Worm (Caenorhabditis elegans) whole organism, L4 larva: ENCODE data around the gene W06A7.2.

Experiments used
- D1046.2 ChIP-seq: fragments of 200-800 bp; sonication (Bioruptor generic); IDR thresholded peaks from 2 replicates; pipeline ENCODE4 v1.3.6; 2022; ENCODE audit warnings: missing genetic modification characterization, missing compliant biosample characterization
- F44E2.7 ChIP-seq: fragments of 200-800 bp; sonication (Bioruptor generic); IDR thresholded peaks from 2 replicates; pipeline ENCODE4 v2.1.2; 2022; ENCODE audit warnings: missing genetic modification characterization, missing compliant biosample characterization
- F49E8.2 ChIP-seq: sonication (generic microtip); optimal IDR thresholded peaks from 2 replicates; lab custom pipeline; 2016; ENCODE audit warnings: missing compliant biosample characterization, mild to moderate bottlenecking, missing genetic modification characterization, borderline replicate concordance
- T20F7.1 ChIP-seq: fragments of 200-800 bp; sonication (Bioruptor generic); optimal IDR thresholded peaks from 2 replicates; lab custom pipeline; 2018; ENCODE audit warnings: mild to moderate bottlenecking, missing genetic modification characterization, missing compliant biosample characterization
- Y105C5A.15 ChIP-seq: fragments of 200-800 bp; sonication (Bioruptor generic); IDR thresholded peaks from 2 replicates; pipeline ENCODE4 v1.3.6; 2022; ENCODE audit warnings: missing genetic modification characterization, missing compliant biosample characterization
- ZK337.2 ChIP-seq: fragments of 200-800 bp; sonication (Bioruptor generic); IDR thresholded peaks from 2 replicates; pipeline ENCODE4 v1.3.6; 2022; ENCODE audit warnings: missing genetic modification reagents, missing genetic modification characterization, missing compliant biosample characterization
- aly-2 ChIP-seq: sonication (generic microtip); optimal IDR thresholded peaks from 2 replicates; lab custom pipeline; 2018; ENCODE audit warnings: missing biosample characterization, missing genetic modification characterization
- attf-4 ChIP-seq: sonication (generic microtip); optimal IDR thresholded peaks from 3 replicates; lab custom pipeline; 2017; ENCODE audit warnings: missing biosample characterization, missing genetic modification characterization
- ceh-32 ChIP-seq: sonication (generic microtip); optimal IDR thresholded peaks from 2 replicates; lab custom pipeline; 2016; ENCODE audit warnings: mild to moderate bottlenecking, missing genetic modification characterization, missing compliant biosample characterization; ENCODE audit not compliant: poor library complexity
- ceh-44 ChIP-seq: fragments of 200-800 bp; sonication (Bioruptor generic); IDR thresholded peaks from 2 replicates; pipeline ENCODE4 v1.3.6; 2022; ENCODE audit warnings: missing genetic modification reagents, missing genetic modification characterization, missing compliant biosample characterization
- ces-1 ChIP-seq: fragments of 150-350 bp; sonication (generic microtip); optimal IDR thresholded peaks from 4 replicates; lab custom pipeline; 2014; ENCODE audit warnings: missing biosample characterization, missing genetic modification reagents, missing genetic modification characterization
- daf-16 ChIP-seq, 3 experiments: sonication (generic microtip); optimal IDR thresholded peaks; 2 replicates each; lab custom pipeline; 2016 to 2017; ENCODE audit warnings: missing genetic modification characterization in 3 of 3, missing genetic modification reagents in 3 of 3, mild to moderate bottlenecking in 2 of 3, missing compliant biosample characterization in 2 of 3, missing biosample characterization in 1 of 3, moderate library complexity in 1 of 3
- dpl-1 ChIP-seq: fragments of 150-350 bp; optimal IDR thresholded peaks from 2 replicates; lab custom pipeline; 2014; ENCODE audit warnings: missing biosample characterization, missing genetic modification reagents, missing genetic modification characterization
- duxl-1 ChIP-seq: sonication (generic microtip); optimal IDR thresholded peaks from 2 replicates; lab custom pipeline; 2016; ENCODE audit warnings: mild to moderate bottlenecking, missing genetic modification characterization, moderate library complexity, missing compliant biosample characterization; ENCODE audit not compliant: poor library complexity
- dve-1 ChIP-seq: sonication (generic microtip); optimal IDR thresholded peaks from 2 replicates; lab custom pipeline; 2017; ENCODE audit warnings: antibody characterized with exemption, mild to moderate bottlenecking, missing genetic modification characterization, missing compliant biosample characterization; ENCODE audit not compliant: insufficient read depth
- egl-43 ChIP-seq: fragments of 200-800 bp; sonication (Bioruptor generic); IDR thresholded peaks from 2 replicates; pipeline ENCODE4 v1.3.6; 2022; ENCODE audit warnings: missing genetic modification reagents, missing genetic modification characterization, missing compliant biosample characterization
- hlh-11 ChIP-seq: fragments of 200-800 bp; sonication (Bioruptor generic); optimal IDR thresholded peaks from 2 replicates; lab custom pipeline; 2018; ENCODE audit warnings: mild to moderate bottlenecking, missing genetic modification characterization, missing compliant biosample characterization
- jun-1 ChIP-seq: fragments of 150-350 bp; optimal IDR thresholded peaks from 2 replicates; lab custom pipeline; 2014; ENCODE audit warnings: missing biosample characterization, missing genetic modification reagents, missing genetic modification characterization
- lim-7 ChIP-seq: fragments of 200-800 bp; sonication (Bioruptor generic); IDR thresholded peaks from 2 replicates; pipeline ENCODE4 v1.3.6; 2022; ENCODE audit warnings: missing genetic modification characterization, missing compliant biosample characterization
- lin-13 ChIP-seq: fragments of 150-350 bp; optimal IDR thresholded peaks from 2 replicates; lab custom pipeline; 2014; ENCODE audit warnings: missing biosample characterization, missing genetic modification reagents, missing genetic modification characterization
- lsy-2 ChIP-seq, 2 experiments: fragments of 150-350 bp in 1 of 2; sonication (generic microtip) in 1 of 2; optimal IDR thresholded peaks; 2 replicates each; lab custom pipeline; 2014 to 2017; ENCODE audit warnings: missing biosample characterization in 2 of 2, missing genetic modification characterization in 2 of 2
- madf-5 ChIP-seq, 2 experiments: fragments of 200-800 bp; sonication (Bioruptor generic); IDR thresholded peaks; 2 replicates each; pipeline ENCODE4 v1.3.6; 2022; ENCODE audit warnings: missing compliant biosample characterization in 2 of 2, missing genetic modification characterization in 2 of 2
- madf-9 ChIP-seq: fragments of 200-800 bp; sonication (Bioruptor generic); conservative IDR thresholded peaks from 2 replicates; pipeline ENCODE4 v1.3.6; 2022; ENCODE audit warnings: missing genetic modification reagents, missing genetic modification characterization, missing compliant biosample characterization
- mdl-1 ChIP-seq, 2 experiments: fragments of 150-350 bp in 1 of 2; sonication (generic microtip) in 1 of 2; optimal IDR thresholded peaks; 2 replicates each; lab custom pipeline; 2014 to 2017; ENCODE audit warnings: missing biosample characterization in 2 of 2, missing genetic modification characterization in 2 of 2
- mep-1 ChIP-seq: fragments of 150-350 bp; sonication (generic microtip); optimal IDR thresholded peaks from 3 replicates; lab custom pipeline; 2014; ENCODE audit warnings: missing biosample characterization, missing genetic modification characterization
- mes-2 ChIP-seq: sonication (generic microtip); optimal IDR thresholded peaks from 2 replicates; lab custom pipeline; 2016; ENCODE audit warnings: missing genotype, mild to moderate bottlenecking, missing genetic modification characterization, missing compliant biosample characterization; ENCODE audit not compliant: poor library complexity, severe bottlenecking
- mxl-3 ChIP-seq: fragments of 200-800 bp; sonication (Bioruptor generic); optimal IDR thresholded peaks from 2 replicates; lab custom pipeline; 2018; ENCODE audit warnings: mild to moderate bottlenecking, missing genetic modification characterization, missing compliant biosample characterization
- nhr-10 ChIP-seq: fragments of 150-350 bp; optimal IDR thresholded peaks from 2 replicates; lab custom pipeline; 2014; ENCODE audit warnings: missing biosample characterization, missing genetic modification characterization
- nhr-102 ChIP-seq: sonication (generic microtip); optimal IDR thresholded peaks from 2 replicates; lab custom pipeline; 2016; ENCODE audit warnings: mild to moderate bottlenecking, missing genetic modification characterization, moderate library complexity, missing compliant biosample characterization
- nhr-237 ChIP-seq: sonication (generic microtip); optimal IDR thresholded peaks from 2 replicates; lab custom pipeline; 2017; ENCODE audit warnings: missing biosample characterization, missing genetic modification characterization
- nhr-48 ChIP-seq: sonication (generic microtip); optimal IDR thresholded peaks from 2 replicates; lab custom pipeline; 2016; ENCODE audit warnings: mild to moderate bottlenecking, missing genetic modification characterization, missing compliant biosample characterization
- nhr-6 ChIP-seq: fragments of 150-350 bp; optimal IDR thresholded peaks from 2 replicates; lab custom pipeline; 2014; ENCODE audit warnings: missing biosample characterization, missing genetic modification characterization
- nhr-76 ChIP-seq: fragments of 150-350 bp; optimal IDR thresholded peaks from 2 replicates; lab custom pipeline; 2014; ENCODE audit warnings: missing biosample characterization, missing genetic modification characterization
- pha-4 ChIP-seq, 2 experiments: fragments of 150-350 bp in 1 of 2; fragments of 200-800 bp in 1 of 2; sonication (Bioruptor generic) in 1 of 2; IDR thresholded peaks in 1 of 2; optimal IDR thresholded peaks in 1 of 2; 2 replicates each; pipeline versions ENCODE4 v1.3.6 to Lab custom; 2014 to 2022; ENCODE audit warnings: missing genetic modification characterization in 2 of 2, missing genetic modification reagents in 2 of 2, missing biosample characterization in 1 of 2, missing compliant biosample characterization in 1 of 2
- pqm-1 ChIP-seq: sonication (generic microtip); optimal IDR thresholded peaks from 2 replicates; lab custom pipeline; 2017; ENCODE audit warnings: missing biosample characterization, missing genetic modification characterization
- rbr-2 ChIP-seq: sonication (generic microtip); optimal IDR thresholded peaks from 2 replicates; lab custom pipeline; 2016; ENCODE audit warnings: missing genotype, missing genetic modification characterization, missing compliant biosample characterization
- sdz-12 ChIP-seq: fragments of 200-800 bp; sonication (Bioruptor generic); optimal IDR thresholded peaks from 2 replicates; lab custom pipeline; 2018; ENCODE audit warnings: mild to moderate bottlenecking, missing genetic modification characterization, missing compliant biosample characterization
- set-16 ChIP-seq: fragments of 200-800 bp; sonication (Bioruptor generic); IDR thresholded peaks from 2 replicates; pipeline ENCODE4 v1.3.6; 2022; ENCODE audit warnings: missing genetic modification reagents, missing genetic modification characterization, missing compliant biosample characterization
- snpc-4 ChIP-seq: fragments of 150-350 bp; optimal IDR thresholded peaks from 2 replicates; lab custom pipeline; 2014; ENCODE audit warnings: missing biosample characterization, missing genetic modification characterization
- spr-1 ChIP-seq: sonication (generic microtip); optimal IDR thresholded peaks from 2 replicates; lab custom pipeline; 2016; ENCODE audit warnings: mild to moderate bottlenecking, missing genetic modification characterization, missing compliant biosample characterization
- tag-97 ChIP-seq: fragments of 200-800 bp; sonication (Bioruptor generic); IDR thresholded peaks from 2 replicates; pipeline ENCODE4 v1.3.6; 2022; ENCODE audit warnings: missing genetic modification characterization, missing compliant biosample characterization
- tra-1 ChIP-seq: fragments of 200-800 bp; sonication (Bioruptor generic); IDR thresholded peaks from 2 replicates; pipeline ENCODE4 v1.3.6; 2022; ENCODE audit warnings: missing genetic modification reagents, missing genetic modification characterization, missing compliant biosample characterization
- unc-130 ChIP-seq: sonication (generic microtip); optimal IDR thresholded peaks from 2 replicates; lab custom pipeline; 2016; ENCODE audit warnings: missing genetic modification reagents, missing genetic modification characterization, missing compliant biosample characterization
- unc-39 ChIP-seq: sonication (generic microtip); optimal IDR thresholded peaks from 2 replicates; lab custom pipeline; 2017; ENCODE audit warnings: missing biosample characterization, missing genetic modification characterization
- unc-62 ChIP-seq, 3 experiments: fragments of 150-350 bp in 1 of 3; sonication (generic microtip); optimal IDR thresholded peaks in 2 of 3; peaks in 1 of 3; 1 replicate in 1 of 3; 2 replicates in 2 of 3; lab custom pipeline; 2014 to 2017; ENCODE audit warnings: missing biosample characterization in 3 of 3, missing genetic modification characterization in 3 of 3, missing genetic modification reagents in 3 of 3, missing genotype in 1 of 3
- vab-7 ChIP-seq: fragments of 200-800 bp; sonication (Bioruptor generic); IDR thresholded peaks from 2 replicates; pipeline ENCODE4 v1.3.6; 2022; ENCODE audit warnings: missing genetic modification reagents, missing genetic modification characterization, missing compliant biosample characterization
- zfp-2 ChIP-seq: sonication (generic microtip); optimal IDR thresholded peaks from 2 replicates; lab custom pipeline; 2016; ENCODE audit warnings: mild to moderate bottlenecking, missing genetic modification characterization, missing compliant biosample characterization

W06A7.2 gene

ce11 chrV:14830267-14831175, 8.9 kb downstream of the W06A7.2 start:
- TF ChIP-seq lim-7 (no peak), dve-1 (tag; lab: Kevin White, UChicago) (peak; percentile 73), rbr-2 (peak; percentile 12), daf-16 (GFP tag; optimal IDR thresholded peaks at IDR 0.05; lab: Kevin White, UChicago) (no peak), daf-16 (tag; optimal IDR thresholded peaks at IDR 0.05; lab: Kevin White, UChicago) (peak; percentile 88), madf-5 (GFP tag; IDR thresholded peaks at IDR 0.05; lab: Robert Waterston, UW) (no peak), aly-2 (tag; lab: Kevin White, UChicago) (no peak), Y105C5A.15 (GFP tag; lab: Robert Waterston, UW) (no peak), T20F7.1 (GFP tag; lab: Kevin White, UChicago) (peak; percentile 54), pha-4 (GFP tag; IDR thresholded peaks at IDR 0.05; lab: Robert Waterston, UW) (no peak), pha-4 (tag; optimal IDR thresholded peaks at IDR 0.05; lab: Kevin White, UChicago) (no peak), zfp-2 (tag; lab: Kevin White, UChicago) (no peak), tra-1 (GFP tag; lab: Robert Waterston, UW) (0 out of 2 replicates have a peak, but pooled peaks have one; percentile 38), nhr-10 (tag; lab: Kevin White, UChicago) (no peak), ces-1 (GFP tag; lab: Kevin White, UChicago) (no peak), unc-62 (GFP tag; optimal IDR thresholded peaks at IDR 0.05 in 1 of 2; lab: Kevin White, UChicago) (peak in 1 of 2 experiments; percentile 58), unc-62 (tag; optimal IDR thresholded peaks at IDR 0.05; lab: Kevin White, UChicago) (no peak), lin-13 (no peak), egl-43 (GFP tag; lab: Robert Waterston, UW) (peak; percentile 25; the same call in 1 of the 2 replicates), lsy-2 (tag; optimal IDR thresholded peaks at IDR 0.05; lab: Kevin White, UChicago) (peak in 1 of 2 experiments; percentile 12), duxl-1 (tag; lab: Kevin White, UChicago) (no peak), snpc-4 (tag; lab: Kevin White, UChicago) (no peak), nhr-237 (tag; lab: Kevin White, UChicago) (no peak), ZK337.2 (GFP tag; lab: Robert Waterston, UW) (no peak), mdl-1 (tag; optimal IDR thresholded peaks at IDR 0.05; lab: Kevin White, UChicago) (no peak), set-16 (GFP tag; lab: Robert Waterston, UW) (peak; percentile 52), dpl-1 (no peak), vab-7 (GFP tag; lab: Robert Waterston, UW) (no peak), spr-1 (tag; lab: Kevin White, UChicago) (no peak), madf-9 (no peak), sdz-12 (GFP tag; lab: Kevin White, UChicago) (peak; percentile 26), nhr-76 (no peak), pqm-1 (tag; lab: Kevin White, UChicago) (peak; percentile 80), ceh-32 (tag; lab: Kevin White, UChicago) (no peak), mep-1 (tag; lab: Kevin White, UChicago) (peak; percentile 36), F49E8.2 (tag; lab: Kevin White, UChicago) (no peak), attf-4 (tag; lab: Kevin White, UChicago) (no peak), unc-130 (GFP tag; lab: Kevin White, UChicago) (no peak), unc-39 (tag; lab: Kevin White, UChicago) (no peak), mes-2 (tag; lab: Kevin White, UChicago) (peak; percentile 48), D1046.2 (GFP tag; lab: Robert Waterston, UW) (no peak), mxl-3 (GFP tag; lab: Kevin White, UChicago) (no peak), nhr-48 (peak; percentile 62), nhr-6 (tag; lab: Kevin White, UChicago) (peak; percentile 51), tag-97 (no peak), ceh-44 (0 out of 2 replicates have a peak, but pooled peaks have one; percentile 24), jun-1 (tag; lab: Kevin White, UChicago) (no peak), hlh-11 (tag; lab: Kevin White, UChicago) (peak; percentile 72), nhr-102 (peak; percentile 39), F44E2.7 (GFP tag; lab: Robert Waterston, UW) (no peak)
